Worm (Caenorhabditis elegans) whole organism, L2 larva: ENCODE results near the gene melo-3.

Experiments used
- aly-2 ChIP-seq: fragments of 150-350 bp; optimal IDR thresholded peaks from 2 replicates; lab custom pipeline; 2014; ENCODE audit warnings: missing biosample characterization, missing genetic modification characterization
- ama-1 ChIP-seq: fragments of 150-350 bp; optimal IDR thresholded peaks from 2 replicates; lab custom pipeline; 2018; ENCODE audit warnings: inconsistent platforms
- skn-1 ChIP-seq: sonication (generic microtip); optimal IDR thresholded peaks from 2 replicates; lab custom pipeline; 2017; ENCODE audit warnings: missing biosample characterization, missing genetic modification characterization
- unc-62 ChIP-seq: fragments of 150-350 bp; optimal IDR thresholded peaks from 2 replicates; lab custom pipeline; 2014; ENCODE audit warnings: missing biosample characterization, missing genetic modification reagents, missing genetic modification characterization
- ztf-11 ChIP-seq: sonication (generic microtip); optimal IDR thresholded peaks from 2 replicates; lab custom pipeline; 2017; ENCODE audit warnings: missing biosample characterization, missing genetic modification characterization

DNA sequence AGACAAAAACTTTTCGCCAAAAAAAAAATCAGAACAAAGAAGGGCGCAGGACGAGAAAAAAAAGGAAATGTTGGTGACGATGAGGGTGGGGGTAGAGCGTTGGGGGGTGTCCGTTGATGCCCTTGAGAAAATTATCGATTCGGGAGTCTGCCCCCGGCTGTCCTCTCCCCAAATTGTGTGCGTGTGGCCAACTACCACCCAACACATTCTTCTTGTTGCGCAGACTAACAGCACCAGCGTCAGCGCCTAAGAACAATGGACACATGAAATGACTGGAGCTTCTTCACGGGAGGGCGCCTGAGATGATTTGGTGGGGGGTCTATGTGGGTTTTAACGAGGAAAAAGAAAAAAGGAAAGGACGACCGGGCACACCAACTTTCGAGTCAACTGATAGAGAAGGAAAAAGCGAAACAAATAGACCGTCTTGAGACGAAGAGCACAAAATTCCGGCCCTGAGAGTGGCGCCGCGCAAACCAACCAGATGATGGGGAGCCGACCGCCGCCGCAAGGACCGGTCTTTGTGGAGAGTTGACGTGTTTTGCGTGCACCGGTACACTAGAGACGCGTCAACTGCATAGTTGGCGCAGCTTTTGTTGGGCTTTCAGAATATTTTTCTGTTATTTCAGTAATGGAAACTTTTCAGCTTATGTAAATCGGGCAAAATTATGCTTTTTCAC lies 28.5 kb upstream of the melo-3 start, which contains the start of gene C25D7.9:
- TF ChIP-seq skn-1 (tag; lab: Kevin White, UChicago) (no peak), ama-1 (lab: Kevin White, UChicago) (no peak), unc-62 (GFP tag; lab: Kevin White, UChicago) (no peak), ztf-11 (tag; lab: Kevin White, UChicago) (no peak), aly-2 (tag; lab: Kevin White, UChicago) (no peak)
